Worm (Caenorhabditis elegans) whole organism, L1 larva: Measurements from ENCODE around the gene pitr-1.

Experiments used
- C04F5.9 ChIP-seq: sonication (generic microtip); optimal IDR thresholded peaks from 2 replicates; lab custom pipeline; 2016; ENCODE audit warnings: missing genetic modification characterization, missing compliant biosample characterization
- C34B4.2 ChIP-seq: sonication (generic microtip); optimal IDR thresholded peaks from 2 replicates; lab custom pipeline; 2017; ENCODE audit warnings: mild to moderate bottlenecking, missing genetic modification characterization, missing compliant biosample characterization
- aha-1 ChIP-seq: fragments of 150-350 bp; optimal IDR thresholded peaks from 2 replicates; lab custom pipeline; 2014; ENCODE audit warnings: missing biosample characterization, missing genetic modification characterization
- alr-1 ChIP-seq: fragments of 200-800 bp; sonication (Bioruptor generic); optimal IDR thresholded peaks from 2 replicates; lab custom pipeline; 2018; ENCODE audit warnings: borderline replicate concordance, mild to moderate bottlenecking, missing genetic modification characterization, missing compliant biosample characterization
- aly-2 ChIP-seq: fragments of 150-350 bp; optimal IDR thresholded peaks from 2 replicates; lab custom pipeline; 2014; ENCODE audit warnings: missing biosample characterization, missing genetic modification characterization
- blmp-1 ChIP-seq: fragments of 150-350 bp; optimal IDR thresholded peaks from 2 replicates; lab custom pipeline; 2014; ENCODE audit warnings: missing biosample characterization, missing genetic modification characterization
- ceh-63 ChIP-seq: fragments of 200-800 bp; sonication (Bioruptor generic); optimal IDR thresholded peaks from 2 replicates; lab custom pipeline; 2018; ENCODE audit warnings: mild to moderate bottlenecking, missing genetic modification characterization, missing compliant biosample characterization
- ceh-8 ChIP-seq: fragments of 200-800 bp; sonication (Bioruptor generic); optimal IDR thresholded peaks from 2 replicates; lab custom pipeline; 2018; ENCODE audit warnings: mild to moderate bottlenecking, missing genetic modification characterization, moderate library complexity, missing compliant biosample characterization
- ceh-82 ChIP-seq, 3 experiments: fragments of 150-350 bp in 1 of 3; sonication (generic microtip) in 2 of 3; optimal IDR thresholded peaks; 2 replicates each; lab custom pipeline; 2014 to 2017; ENCODE audit warnings: missing biosample characterization in 3 of 3, missing genetic modification characterization in 3 of 3
- dpl-1 ChIP-seq, 3 experiments: fragments of 150-350 bp in 2 of 3; sonication (generic microtip) in 1 of 3; optimal IDR thresholded peaks; 2 replicates each; lab custom pipeline; 2014 to 2017; ENCODE audit warnings: missing biosample characterization in 3 of 3, missing genetic modification characterization in 3 of 3, missing genetic modification reagents in 3 of 3
- efl-1 ChIP-seq, 4 experiments: fragments of 150-350 bp; optimal IDR thresholded peaks in 3 of 4; peaks in 1 of 4; 1 replicate in 1 of 4; 2 replicates in 3 of 4; lab custom pipeline; 2014; ENCODE audit warnings: missing biosample characterization in 2 of 4, missing genetic modification characterization in 2 of 4, missing genetic modification reagents in 2 of 4
- egl-27 ChIP-seq, 2 experiments: fragments of 150-350 bp in 1 of 2; sonication (generic microtip); optimal IDR thresholded peaks; 3 replicates each; lab custom pipeline; 2017 to 2018; ENCODE audit warnings: missing biosample characterization in 2 of 2, missing genetic modification characterization in 2 of 2, missing genetic modification reagents in 2 of 2
- elt-2 ChIP-seq: sonication (generic microtip); optimal IDR thresholded peaks from 2 replicates; lab custom pipeline; 2016; ENCODE audit warnings: missing genetic modification characterization, mild to moderate bottlenecking, inconsistent platforms, missing compliant biosample characterization, missing genetic modification reagents
- fkh-10 ChIP-seq: sonication (generic microtip); optimal IDR thresholded peaks from 2 replicates; lab custom pipeline; 2017; ENCODE audit warnings: missing biosample characterization, missing genetic modification reagents, missing genetic modification characterization
- fkh-4 ChIP-seq: sonication (generic microtip); optimal IDR thresholded peaks from 2 replicates; lab custom pipeline; 2016; ENCODE audit warnings: missing compliant biosample characterization, missing genetic modification characterization, borderline replicate concordance
- grh-1 ChIP-seq: fragments of 200-800 bp; sonication (Bioruptor generic); IDR thresholded peaks from 2 replicates; pipeline ENCODE4 v1.3.6; 2022; ENCODE audit warnings: missing genetic modification reagents, missing genetic modification characterization, missing compliant biosample characterization
- irx-1 ChIP-seq: sonication (generic microtip); optimal IDR thresholded peaks from 2 replicates; lab custom pipeline; 2016; ENCODE audit warnings: missing genetic modification characterization, missing compliant biosample characterization
- jun-1 ChIP-seq: fragments of 150-350 bp; optimal IDR thresholded peaks from 2 replicates; lab custom pipeline; 2014; ENCODE audit warnings: missing biosample characterization, missing genetic modification reagents, missing genetic modification characterization
- lin-13 ChIP-seq: fragments of 150-350 bp; optimal IDR thresholded peaks from 2 replicates; lab custom pipeline; 2014; ENCODE audit warnings: missing biosample characterization, missing genetic modification reagents, missing genetic modification characterization
- lin-14 ChIP-seq: fragments of 200-800 bp; sonication (Bioruptor generic); optimal IDR thresholded peaks from 2 replicates; lab custom pipeline; 2018; ENCODE audit warnings: mild to moderate bottlenecking, missing genetic modification characterization, moderate library complexity, missing compliant biosample characterization
- lin-35 ChIP-seq, 2 experiments: fragments of 150-350 bp; optimal IDR thresholded peaks; 2 replicates each; lab custom pipeline; 2014; ENCODE audit warnings: missing biosample characterization in 2 of 2, missing genetic modification characterization in 2 of 2, missing genetic modification reagents in 2 of 2
- mab-9 ChIP-seq: fragments of 200-800 bp; sonication (Bioruptor generic); IDR thresholded peaks from 2 replicates; pipeline ENCODE4 v1.3.6; 2022; ENCODE audit warnings: missing genetic modification reagents, missing genetic modification characterization, missing compliant biosample characterization
- mdl-1 ChIP-seq, 2 experiments: fragments of 150-350 bp; optimal IDR thresholded peaks; 2 replicates each; lab custom pipeline; 2014 to 2017; ENCODE audit warnings: missing biosample characterization in 2 of 2, missing genetic modification characterization in 2 of 2, inconsistent platforms in 1 of 2
- mef-2 ChIP-seq: fragments of 150-350 bp; optimal IDR thresholded peaks from 2 replicates; lab custom pipeline; 2014; ENCODE audit warnings: missing biosample characterization, missing genetic modification characterization
- nhr-12 ChIP-seq: sonication (generic microtip); optimal IDR thresholded peaks from 2 replicates; lab custom pipeline; 2017; ENCODE audit warnings: missing biosample characterization, missing genetic modification characterization
- nhr-28 ChIP-seq: fragments of 150-350 bp; optimal IDR thresholded peaks from 2 replicates; lab custom pipeline; 2014; ENCODE audit warnings: missing biosample characterization, missing genetic modification characterization
- nhr-47 ChIP-seq: sonication (generic microtip); optimal IDR thresholded peaks from 2 replicates; lab custom pipeline; 2016; ENCODE audit warnings: mild to moderate bottlenecking, missing genetic modification characterization, moderate library complexity, missing compliant biosample characterization
- nhr-71 ChIP-seq: sonication (generic microtip); optimal IDR thresholded peaks from 2 replicates; lab custom pipeline; 2016; ENCODE audit warnings: mild to moderate bottlenecking, missing genetic modification characterization, moderate library complexity, missing compliant biosample characterization
- nhr-76 ChIP-seq: sonication (generic microtip); optimal IDR thresholded peaks from 2 replicates; lab custom pipeline; 2017; ENCODE audit warnings: missing biosample characterization, missing genetic modification characterization
- nhr-77 ChIP-seq: fragments of 150-350 bp; optimal IDR thresholded peaks from 2 replicates; lab custom pipeline; 2014; ENCODE audit warnings: missing biosample characterization, missing genetic modification characterization
- nhr-85 ChIP-seq: sonication (generic microtip); peaks from one replicate; lab custom pipeline; 2016; ENCODE audit warnings: missing genetic modification characterization, inconsistent platforms, missing compliant biosample characterization
- nhr-90 ChIP-seq: sonication (generic microtip); optimal IDR thresholded peaks from 2 replicates; lab custom pipeline; 2016; ENCODE audit warnings: mild to moderate bottlenecking, missing genetic modification characterization, missing compliant biosample characterization; ENCODE audit not compliant: poor library complexity
- pax-3 ChIP-seq: fragments of 200-800 bp; sonication (Bioruptor generic); optimal IDR thresholded peaks from 2 replicates; lab custom pipeline; 2018; ENCODE audit warnings: mild to moderate bottlenecking, missing genetic modification characterization, moderate library complexity, missing compliant biosample characterization
- pqm-1 ChIP-seq: sonication (generic microtip); optimal IDR thresholded peaks from 3 replicates; lab custom pipeline; 2017; ENCODE audit warnings: missing biosample characterization, missing genetic modification characterization
- sox-4 ChIP-seq: sonication (generic microtip); optimal IDR thresholded peaks from 2 replicates; lab custom pipeline; 2016; ENCODE audit warnings: missing genetic modification characterization, missing compliant biosample characterization
- sptf-1 ChIP-seq: fragments of 150-350 bp; optimal IDR thresholded peaks from 2 replicates; lab custom pipeline; 2014; ENCODE audit warnings: missing biosample characterization, missing genetic modification characterization
- sup-37 ChIP-seq: fragments of 200-800 bp; sonication (Bioruptor generic); optimal IDR thresholded peaks from 2 replicates; lab custom pipeline; 2018; ENCODE audit warnings: mild to moderate bottlenecking, missing genetic modification characterization, missing compliant biosample characterization
- tbx-2 ChIP-seq: sonication (generic microtip); optimal IDR thresholded peaks from 2 replicates; lab custom pipeline; 2016; ENCODE audit warnings: missing genetic modification characterization, missing compliant biosample characterization
- tlp-1 ChIP-seq: fragments of 150-350 bp; optimal IDR thresholded peaks from 2 replicates; lab custom pipeline; 2014; ENCODE audit warnings: missing biosample characterization, missing genetic modification characterization
- unc-130 ChIP-seq: fragments of 150-350 bp; optimal IDR thresholded peaks from 2 replicates; lab custom pipeline; 2017; ENCODE audit warnings: missing biosample characterization, missing genetic modification characterization, inconsistent platforms
- unc-30 ChIP-seq: sonication (generic microtip); optimal IDR thresholded peaks from 2 replicates; lab custom pipeline; 2017; ENCODE audit warnings: missing biosample characterization, missing genetic modification characterization
- unc-62 ChIP-seq: fragments of 150-350 bp; optimal IDR thresholded peaks from 2 replicates; lab custom pipeline; 2014; ENCODE audit warnings: missing biosample characterization, missing genetic modification reagents, missing genetic modification characterization
- vab-15 ChIP-seq: sonication (generic microtip); optimal IDR thresholded peaks from 2 replicates; lab custom pipeline; 2017; ENCODE audit warnings: missing genotype, mild to moderate bottlenecking, missing genetic modification characterization, missing compliant biosample characterization
- xbp-1 ChIP-seq: sonication (generic microtip); optimal IDR thresholded peaks from 2 replicates; lab custom pipeline; 2016; ENCODE audit warnings: missing genetic modification characterization, missing compliant biosample characterization
- zag-1 ChIP-seq: fragments of 150-350 bp; optimal IDR thresholded peaks from 2 replicates; lab custom pipeline; 2014; ENCODE audit warnings: missing biosample characterization, missing genetic modification characterization
- ztf-11 ChIP-seq, 2 experiments: sonication (generic microtip); optimal IDR thresholded peaks; 2 replicates each; lab custom pipeline; 2016 to 2017; ENCODE audit warnings: missing genetic modification characterization in 2 of 2, missing biosample characterization in 1 of 2, missing compliant biosample characterization in 1 of 2

pitr-1 gene

DNA sequence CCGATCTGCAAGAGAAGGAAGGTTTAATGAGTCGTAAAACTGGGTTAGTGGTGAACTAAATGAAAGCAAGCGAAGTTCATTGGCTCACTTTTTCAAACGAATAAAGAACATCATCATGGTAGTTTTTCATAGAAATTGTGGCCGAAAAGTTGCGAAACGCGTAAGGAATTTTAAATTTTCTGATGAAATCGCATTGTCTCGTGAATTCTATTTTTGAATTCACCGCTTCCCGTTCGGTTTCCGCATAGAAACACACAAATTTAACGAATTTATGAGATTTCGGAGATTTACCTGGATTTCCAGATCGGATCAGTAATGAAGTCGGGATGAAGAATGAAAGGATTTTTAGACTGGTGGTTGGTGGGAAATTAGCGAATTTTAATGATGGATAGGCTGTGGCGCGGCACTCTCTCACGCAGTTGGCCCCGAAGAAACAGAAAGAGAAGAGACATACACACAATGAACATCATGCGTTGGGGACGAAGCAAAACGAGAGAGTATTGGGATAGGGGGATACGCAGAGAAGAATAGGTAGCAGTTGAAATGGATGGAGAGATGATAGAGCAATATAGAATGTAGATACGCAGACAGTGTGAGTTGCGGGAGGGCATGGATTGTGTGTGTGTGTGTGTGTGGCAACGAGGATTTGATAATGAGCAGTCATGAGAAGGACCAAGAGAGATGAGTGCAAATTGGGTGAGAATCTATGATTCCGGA, 6.9 kb upstream of the pitr-1 start (continued):
- TF ChIP-seq nhr-90 (tag; lab: Kevin White, UChicago): no peak
- no peak for TF ChIP-seq elt-2
- TF ChIP-seq ztf-11 (tag; optimal IDR thresholded peaks at IDR 0.05; lab: Kevin White, UChicago): peak in 1 of 2 experiments; percentile 29
- TF ChIP-seq nhr-12 (tag; lab: Kevin White, UChicago): no peak
- no peak for TF ChIP-seq fkh-10 (GFP tag; lab: Kevin White, UChicago)
- TF ChIP-seq mab-9 (GFP tag; lab: Robert Waterston, UW): no peak
- peak; percentile 8 for TF ChIP-seq jun-1 (tag; lab: Kevin White, UChicago)
- TF ChIP-seq nhr-76 (tag; lab: Kevin White, UChicago): peak; percentile 37
- peak; percentile 68 for TF ChIP-seq tbx-2
- TF ChIP-seq zag-1 (tag; lab: Kevin White, UChicago): no peak
- TF ChIP-seq blmp-1 (tag; lab: Kevin White, UChicago): peak; percentile 66
- no peak for TF ChIP-seq alr-1 (tag; lab: Kevin White, UChicago)
- no peak for TF ChIP-seq tlp-1 (tag; lab: Kevin White, UChicago)
- TF ChIP-seq ceh-82 (tag; optimal IDR thresholded peaks at IDR 0.05; lab: Kevin White, UChicago): peak; percentile 6 to 57 (median 8)
- no peak for TF ChIP-seq C34B4.2
- TF ChIP-seq pax-3 (tag; lab: Kevin White, UChicago): no peak
- TF ChIP-seq ceh-63: no peak
- peak; percentile 94 for TF ChIP-seq lin-14 (GFP tag; lab: Kevin White, UChicago)
- no peak for TF ChIP-seq aly-2 (tag; lab: Kevin White, UChicago)
- TF ChIP-seq pqm-1 (tag; lab: Kevin White, UChicago): no peak
- peak; percentile 87 for TF ChIP-seq nhr-71 (tag; lab: Kevin White, UChicago)
- TF ChIP-seq grh-1 (GFP tag; lab: Robert Waterston, UW): no peak
- TF ChIP-seq nhr-28 (tag; lab: Kevin White, UChicago): no peak
- no peak for TF ChIP-seq unc-30 (tag; lab: Kevin White, UChicago)
- peak; percentile 75 for TF ChIP-seq nhr-85
- TF ChIP-seq irx-1 (tag; lab: Kevin White, UChicago): peak; percentile 5
- TF ChIP-seq C04F5.9 (tag; lab: Kevin White, UChicago): peak; percentile 1
- no peak for TF ChIP-seq unc-62 (GFP tag; lab: Kevin White, UChicago)
- peak; percentile 64 for TF ChIP-seq nhr-47 (tag; lab: Kevin White, UChicago)
- TF ChIP-seq egl-27 (tag; optimal IDR thresholded peaks at IDR 0.05; lab: Kevin White, UChicago): no peak
- TF ChIP-seq fkh-4 (tag; lab: Kevin White, UChicago): no peak
- TF ChIP-seq dpl-1 (GFP tag; optimal IDR thresholded peaks at IDR 0.05; lab: Kevin White, UChicago): peak in 2 of 3 experiments; percentile 22 to 39

DNA sequence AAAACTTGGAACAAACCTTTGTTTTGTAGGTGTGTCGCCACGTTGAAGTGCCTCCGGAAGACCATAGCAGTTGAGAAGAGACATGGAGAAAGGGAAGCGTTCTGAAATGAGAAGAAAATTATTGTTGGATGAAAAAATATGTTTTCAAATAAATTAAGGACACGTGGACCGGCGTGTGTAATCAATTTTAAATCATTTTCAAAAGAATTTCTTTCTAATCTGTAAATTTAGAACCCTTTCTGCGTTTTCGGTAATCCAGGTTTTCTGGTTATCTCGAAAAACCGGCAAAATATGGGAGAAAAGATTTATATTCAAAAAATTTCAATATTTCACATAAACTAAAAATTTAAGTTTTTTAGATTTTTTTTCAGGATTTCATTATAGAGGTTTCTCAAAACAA, 5.0 kb upstream of the pitr-1 start, which contains the start of gene mob-3:
mob-3 (minus strand) TSS at position 101 of the 400 bp plus-strand sequence.
- no peak for TF ChIP-seq vab-15 (tag; lab: Kevin White, UChicago)
- no peak for TF ChIP-seq ceh-8
- no peak for TF ChIP-seq lin-35 (GFP tag; optimal IDR thresholded peaks at IDR 0.05; lab: Kevin White, UChicago)
- no peak for TF ChIP-seq unc-130
- no peak for TF ChIP-seq aha-1 (tag; lab: Kevin White, UChicago)
- no peak for TF ChIP-seq lin-14 (GFP tag; lab: Kevin White, UChicago)
- TF ChIP-seq nhr-77: no peak

DNA sequence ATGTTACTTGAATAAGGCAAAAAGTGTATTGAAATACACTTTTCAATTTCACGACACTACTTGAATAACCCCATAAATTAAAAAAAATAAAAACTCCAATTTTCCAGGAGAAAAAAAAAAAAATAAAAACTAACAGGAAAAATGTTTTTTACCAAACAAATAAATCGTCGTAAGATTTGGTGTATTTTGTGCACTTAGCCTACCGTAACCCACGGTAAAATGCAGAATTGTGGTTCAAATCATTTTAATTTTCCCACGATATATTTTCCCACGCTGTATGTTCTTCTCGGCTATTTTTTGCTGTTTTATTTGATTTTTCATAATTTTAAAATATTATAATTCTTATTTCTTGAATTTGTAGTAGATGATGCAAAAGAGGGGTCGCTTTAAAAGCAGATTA, 4.2 kb upstream of the pitr-1 start:
- no peak for TF ChIP-seq lin-14 (GFP tag; lab: Kevin White, UChicago)
- no peak for TF ChIP-seq xbp-1 (tag; lab: Kevin White, UChicago)
- no peak for TF ChIP-seq nhr-28 (tag; lab: Kevin White, UChicago)
- no peak for TF ChIP-seq sptf-1 (tag; lab: Kevin White, UChicago)
- no peak for TF ChIP-seq mef-2 (tag; lab: Kevin White, UChicago)
- no peak for TF ChIP-seq ceh-8
- no peak for TF ChIP-seq lin-13
- no peak for TF ChIP-seq sox-4 (tag; lab: Kevin White, UChicago)
- TF ChIP-seq tlp-1 (tag; lab: Kevin White, UChicago): no peak
- no peak for TF ChIP-seq sup-37
- TF ChIP-seq efl-1 (optimal IDR thresholded peaks at IDR 0.05; lab: Kevin White, UChicago): no peak
- TF ChIP-seq efl-1 (GFP tag; optimal IDR thresholded peaks at IDR 0.05 in 1 of 2; lab: Kevin White, UChicago): no peak
- TF ChIP-seq mdl-1 (tag; optimal IDR thresholded peaks at IDR 0.05; lab: Kevin White, UChicago): no peak
